Worm (Caenorhabditis elegans) whole organism, L2 larva: ENCODE measurements around the gene chil-13.

Experiments
- F13H6.1 ChIP-seq: sonication (generic microtip); optimal IDR thresholded peaks from 2 replicates; lab custom pipeline; 2016; ENCODE audit warnings: missing genetic modification characterization, missing compliant biosample characterization
- R02D3.7 ChIP-seq: fragments of 150-350 bp; optimal IDR thresholded peaks from 2 replicates; lab custom pipeline; 2014; ENCODE audit warnings: missing biosample characterization, missing genetic modification characterization
- Y55F3AM.14 ChIP-seq: fragments of 200-800 bp; sonication (Bioruptor generic); optimal IDR thresholded peaks from 2 replicates; lab custom pipeline; 2018; ENCODE audit warnings: mild to moderate bottlenecking, missing genetic modification characterization, missing compliant biosample characterization
- ZK546.5 ChIP-seq: sonication (generic microtip); optimal IDR thresholded peaks from 2 replicates; lab custom pipeline; 2017; ENCODE audit warnings: missing biosample characterization, missing genetic modification characterization
- blmp-1 ChIP-seq: sonication (generic microtip); optimal IDR thresholded peaks from 2 replicates; lab custom pipeline; 2017; ENCODE audit warnings: missing genetic modification characterization, mild to moderate bottlenecking, missing compliant biosample characterization, antibody characterized with exemption, moderate library complexity; ENCODE audit not compliant: insufficient read depth
- ceh-16 ChIP-seq: fragments of 150-350 bp; optimal IDR thresholded peaks from 2 replicates; lab custom pipeline; 2014; ENCODE audit warnings: missing biosample characterization, missing genetic modification characterization
- crh-2 ChIP-seq: sonication (generic microtip); optimal IDR thresholded peaks from 2 replicates; lab custom pipeline; 2017; ENCODE audit warnings: missing biosample characterization, missing genetic modification characterization
- egl-27 ChIP-seq: sonication (generic microtip); optimal IDR thresholded peaks from 3 replicates; lab custom pipeline; 2017; ENCODE audit warnings: missing biosample characterization, missing genetic modification reagents, missing genetic modification characterization
- elt-1 ChIP-seq: fragments of 150-350 bp; optimal IDR thresholded peaks from 2 replicates; lab custom pipeline; 2014; ENCODE audit warnings: missing biosample characterization, missing genetic modification characterization
- elt-3 ChIP-seq: sonication (generic microtip); optimal IDR thresholded peaks from 2 replicates; lab custom pipeline; 2017; ENCODE audit warnings: missing biosample characterization, missing genetic modification characterization
- fos-1 ChIP-seq: fragments of 150-350 bp; optimal IDR thresholded peaks from 2 replicates; lab custom pipeline; 2014; ENCODE audit warnings: missing biosample characterization, missing genetic modification characterization
- gmeb-1 ChIP-seq: fragments of 150-350 bp; optimal IDR thresholded peaks from 2 replicates; lab custom pipeline; 2014; ENCODE audit warnings: missing biosample characterization, missing genetic modification characterization
- lin-11 ChIP-seq: fragments of 150-350 bp; sonication (generic microtip); optimal IDR thresholded peaks from 2 replicates; lab custom pipeline; 2014; ENCODE audit warnings: missing biosample characterization, missing genetic modification characterization, inconsistent platforms, mixed read lengths
- lin-39 ChIP-seq: fragments of 150-350 bp; optimal IDR thresholded peaks from 2 replicates; lab custom pipeline; 2014; ENCODE audit warnings: missing biosample characterization, missing genetic modification reagents, missing genetic modification characterization
- lsy-2 ChIP-seq, 2 experiments: fragments of 150-350 bp in 1 of 2; sonication (generic microtip) in 1 of 2; optimal IDR thresholded peaks; 2 replicates each; lab custom pipeline; 2014 to 2017; ENCODE audit warnings: missing biosample characterization in 2 of 2, missing genetic modification characterization in 2 of 2
- mbf-1 ChIP-seq: sonication (generic microtip); optimal IDR thresholded peaks from 2 replicates; lab custom pipeline; 2017; ENCODE audit warnings: missing biosample characterization, missing genetic modification characterization
- nhr-10 ChIP-seq: sonication (generic microtip); optimal IDR thresholded peaks from 2 replicates; lab custom pipeline; 2017; ENCODE audit warnings: missing biosample characterization, missing genetic modification characterization
- nhr-11 ChIP-seq: fragments of 150-350 bp; optimal IDR thresholded peaks from 2 replicates; lab custom pipeline; 2014; ENCODE audit warnings: missing biosample characterization, missing genetic modification characterization
- nhr-12 ChIP-seq: fragments of 150-350 bp; optimal IDR thresholded peaks from 2 replicates; lab custom pipeline; 2014; ENCODE audit warnings: missing biosample characterization, missing genetic modification characterization
- nhr-21 ChIP-seq: fragments of 150-350 bp; optimal IDR thresholded peaks from 2 replicates; lab custom pipeline; 2014; ENCODE audit warnings: missing biosample characterization, missing genetic modification characterization
- nhr-23 ChIP-seq: fragments of 150-350 bp; optimal IDR thresholded peaks from 2 replicates; lab custom pipeline; 2014; ENCODE audit warnings: missing biosample characterization, missing genetic modification reagents, missing genetic modification characterization
- nhr-237 ChIP-seq: fragments of 150-350 bp; optimal IDR thresholded peaks from 2 replicates; lab custom pipeline; 2014; ENCODE audit warnings: missing biosample characterization, missing genetic modification characterization
- nhr-25 ChIP-seq: fragments of 150-350 bp; sonication (generic microtip); optimal IDR thresholded peaks from 3 replicates; lab custom pipeline; 2014; ENCODE audit warnings: missing biosample characterization, missing genetic modification characterization
- sem-4 ChIP-seq: fragments of 150-350 bp; optimal IDR thresholded peaks from 2 replicates; lab custom pipeline; 2014; ENCODE audit warnings: missing biosample characterization, missing genetic modification reagents, missing genetic modification characterization
- sma-3 ChIP-seq: sonication (generic microtip); optimal IDR thresholded peaks from 2 replicates; lab custom pipeline; 2016; ENCODE audit warnings: missing genetic modification reagents, missing genetic modification characterization, missing compliant biosample characterization
- sma-9 ChIP-seq, 2 experiments: fragments of 150-350 bp in 1 of 2; sonication (generic microtip) in 1 of 2; optimal IDR thresholded peaks; 2 replicates each; lab custom pipeline; 2014 to 2016; ENCODE audit warnings: missing genetic modification characterization in 2 of 2, mild to moderate bottlenecking in 1 of 2, missing biosample characterization in 1 of 2, missing compliant biosample characterization in 1 of 2, missing genetic modification reagents in 1 of 2, moderate library complexity in 1 of 2
- snpc-4 ChIP-seq: fragments of 150-350 bp; optimal IDR thresholded peaks from 2 replicates; lab custom pipeline; 2014; ENCODE audit warnings: missing biosample characterization, missing genetic modification characterization
- zag-1 ChIP-seq: fragments of 150-350 bp; optimal IDR thresholded peaks from 2 replicates; lab custom pipeline; 2014; ENCODE audit warnings: missing biosample characterization, missing genetic modification characterization
- ztf-11 ChIP-seq: sonication (generic microtip); optimal IDR thresholded peaks from 2 replicates; lab custom pipeline; 2017; ENCODE audit warnings: missing biosample characterization, missing genetic modification characterization

chil-13 gene

ce11 chrII:9416381-9417276 lies 21.5 kb downstream of the chil-13 start, which contains the start of the genes gss-1 and chch-3 (continued):
- TF ChIP-seq mbf-1 (tag; lab: Kevin White, UChicago): no peak

ce11 chrII:9412086-9412608 lies 26.0 kb downstream of the chil-13 start, which contains the start of gene arrd-3:
Gene arrd-3 (plus strand): TSS chrII:9412558.
- TF ChIP-seq blmp-1 (no peak), snpc-4 (tag; lab: Kevin White, UChicago) (no peak), nhr-11 (tag; lab: Kevin White, UChicago) (no peak), sma-9 (GFP tag; optimal IDR thresholded peaks at IDR 0.05; lab: Kevin White, UChicago) (peak; percentile 18), sma-9 (tag; optimal IDR thresholded peaks at IDR 0.05; lab: Kevin White, UChicago) (no peak), fos-1 (tag; lab: Kevin White, UChicago) (peak; percentile 94), egl-27 (tag; lab: Kevin White, UChicago) (no peak), gmeb-1 (tag; lab: Kevin White, UChicago) (peak; percentile 7), elt-3 (no peak), lin-39 (tag; lab: Kevin White, UChicago) (no peak)

ce11 chrII:9411497-9411896 lies 26.6 kb downstream of the chil-13 start, which contains the start of gene M176.9:
Gene M176.9 (minus strand): TSS chrII:9411597.
- no peak for TF ChIP-seq F13H6.1 (tag; lab: Kevin White, UChicago)
- no peak for TF ChIP-seq nhr-10 (tag; lab: Kevin White, UChicago)
- no peak for TF ChIP-seq ceh-16 (tag; lab: Kevin White, UChicago)
- TF ChIP-seq gmeb-1 (tag; lab: Kevin White, UChicago): no peak
- no peak for TF ChIP-seq elt-1 (tag; lab: Kevin White, UChicago)
- TF ChIP-seq crh-2 (tag; lab: Kevin White, UChicago): no peak
- TF ChIP-seq ztf-11 (tag; lab: Kevin White, UChicago): no peak
- TF ChIP-seq zag-1 (tag; lab: Kevin White, UChicago): no peak
- no peak for TF ChIP-seq sem-4 (tag; lab: Kevin White, UChicago)
- TF ChIP-seq R02D3.7 (tag; lab: Kevin White, UChicago): no peak
- TF ChIP-seq lin-11 (tag; lab: Kevin White, UChicago): no peak
- TF ChIP-seq fos-1 (tag; lab: Kevin White, UChicago): no peak

- no peak for TF ChIP-seq sma-3 (GFP tag; lab: Kevin White, UChicago)
- TF ChIP-seq ZK546.5 (tag; lab: Kevin White, UChicago): no peak
- no peak for TF ChIP-seq lsy-2 (tag; optimal IDR thresholded peaks at IDR 0.05; lab: Kevin White, UChicago)
- TF ChIP-seq ceh-16 (tag; lab: Kevin White, UChicago): no peak
- TF ChIP-seq nhr-21 (tag; lab: Kevin White, UChicago): no peak
- no peak for TF ChIP-seq nhr-23 (tag; lab: Kevin White, UChicago)
- no peak for TF ChIP-seq lin-11 (tag; lab: Kevin White, UChicago)
- TF ChIP-seq sma-9 (GFP tag; optimal IDR thresholded peaks at IDR 0.05; lab: Kevin White, UChicago): no peak
- TF ChIP-seq sma-9 (tag; optimal IDR thresholded peaks at IDR 0.05; lab: Kevin White, UChicago): no peak
- no peak for TF ChIP-seq R02D3.7 (tag; lab: Kevin White, UChicago)
- TF ChIP-seq Y55F3AM.14 (GFP tag; lab: Kevin White, UChicago): no peak
- no peak for TF ChIP-seq zag-1 (tag; lab: Kevin White, UChicago)
Measured at ce11 chrII:9407469-9407868, 30.7 kb downstream of the chil-13 start, which contains the start of gene arrd-2. Gene arrd-2 (plus strand): TSS chrII:9407769.

DNA sequence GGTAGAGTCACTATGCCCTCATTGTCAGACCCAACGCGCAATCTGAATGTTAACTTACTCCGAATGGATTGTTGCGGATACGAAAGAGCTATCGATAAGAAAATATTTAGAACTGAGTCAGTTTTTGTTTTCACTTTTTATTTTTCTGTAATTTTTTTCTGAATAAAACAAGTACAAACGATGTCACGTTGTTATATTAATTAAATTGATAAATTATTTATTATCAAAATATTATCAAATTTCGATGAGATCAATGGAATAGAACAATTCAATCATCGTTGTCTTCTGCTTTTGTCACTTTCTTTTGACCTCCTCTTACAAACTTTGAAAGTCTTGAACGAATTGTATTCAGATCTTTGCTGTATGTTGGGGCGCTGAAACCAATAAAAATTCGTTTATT lies 31.1 kb downstream of the chil-13 start, which contains the start of gene mpz-6:
mpz-6 (minus strand) TSS at position 101 of the 400 bp plus-strand sequence.
- TF ChIP-seq nhr-12 (tag; lab: Kevin White, UChicago) (no peak), sma-3 (GFP tag; lab: Kevin White, UChicago) (no peak), nhr-21 (tag; lab: Kevin White, UChicago) (no peak), nhr-237 (no peak), nhr-25 (no peak)
